Fruit fly (Drosophila melanogaster): ENCODE measurements around the gene CG18095.

dm6 chr2L:14054903-14055302, 23.6 kb upstream of the CG18095 start:
- TF ChIP-seq Myc (optimal IDR thresholded peaks at IDR 0.05) (no peak), ttk (optimal IDR thresholded peaks at IDR 0.05) (no peak), psq (optimal IDR thresholded peaks at IDR 0.05) (no peak), Sin3A (optimal IDR thresholded peaks at IDR 0.05) (no peak), insv (optimal IDR thresholded peaks at IDR 0.05) (no peak), h (optimal IDR thresholded peaks at IDR 0.05) (no peak)

Measured in Kc167 (cell line).